Fruit fly (Drosophila melanogaster) whole organism, prepupa: ENCODE results near the gene Gnmt.
A peak's percentile ranks its signal among the peaks of the same experiment; 100 is the strongest.

Experiments
- Blimp-1 ChIP-seq: fragments of 200-800 bp; sonication (Bioruptor generic); optimal IDR thresholded peaks from 3 replicates; lab custom pipeline; 2017; ENCODE audit warnings: missing biosample characterization, missing genetic modification characterization, mild to moderate bottlenecking, moderate library complexity, missing genetic modification reagents
- CG10631 ChIP-seq: fragments of 200-800 bp; sonication (Bioruptor generic); optimal IDR thresholded peaks from 2 replicates; lab custom pipeline; 2016; ENCODE audit warnings: missing biosample characterization, missing genetic modification characterization
- CG10669 ChIP-seq: fragments of 200-800 bp; sonication (Bioruptor generic); optimal IDR thresholded peaks from 3 replicates; lab custom pipeline; 2018; ENCODE audit warnings: missing biosample characterization, mild to moderate bottlenecking, missing genetic modification characterization, moderate library complexity
- CG11762 ChIP-seq: fragments of 200-800 bp; sonication (Bioruptor generic); optimal IDR thresholded peaks from 3 replicates; lab custom pipeline; 2016; ENCODE audit warnings: missing biosample characterization, missing genetic modification characterization; ENCODE audit not compliant: insufficient read depth
- CG11902 ChIP-seq: fragments of 200-800 bp; sonication (Bioruptor generic); optimal IDR thresholded peaks from 3 replicates; lab custom pipeline; 2016; ENCODE audit warnings: missing biosample characterization, missing genetic modification characterization
- CG15336 ChIP-seq: fragments of 200-800 bp; sonication (Bioruptor generic); IDR thresholded peaks from 2 replicates; pipeline ENCODE4 v1.3.6; 2022; ENCODE audit warnings: missing biosample characterization, missing genetic modification characterization
- CG1621 ChIP-seq: fragments of 200-800 bp; sonication (Bioruptor generic); optimal IDR thresholded peaks from 3 replicates; lab custom pipeline; 2018; ENCODE audit warnings: missing biosample characterization, mild to moderate bottlenecking, missing genetic modification characterization
- CG16779 ChIP-seq: fragments of 200-800 bp; sonication (Bioruptor generic); optimal IDR thresholded peaks from 3 replicates; lab custom pipeline; 2017; ENCODE audit warnings: missing biosample characterization, mild to moderate bottlenecking, missing genetic modification characterization
- CG3919 ChIP-seq: fragments of 200-800 bp; sonication (Bioruptor generic); optimal IDR thresholded peaks from 3 replicates; lab custom pipeline; 2016; ENCODE audit warnings: missing biosample characterization, missing genetic modification characterization
- CG4318 ChIP-seq: fragments of 200-800 bp; sonication (Bioruptor generic); optimal IDR thresholded peaks from 3 replicates; lab custom pipeline; 2017; ENCODE audit warnings: missing biosample characterization, mild to moderate bottlenecking, missing genetic modification characterization
- CG6163 ChIP-seq: fragments of 200-800 bp; sonication (Bioruptor generic); IDR thresholded peaks from 3 replicates; pipeline ENCODE4 v1.3.6; 2022; ENCODE audit warnings: missing biosample characterization, missing genetic modification characterization
- CG6792 ChIP-seq: fragments of 200-800 bp; sonication (Bioruptor generic); optimal IDR thresholded peaks from 3 replicates; lab custom pipeline; 2016; ENCODE audit warnings: missing biosample characterization, missing genetic modification characterization
- CG6854 ChIP-seq: fragments of 200-800 bp; sonication (Bioruptor generic); optimal IDR thresholded peaks from 2 replicates; lab custom pipeline; 2017; ENCODE audit warnings: missing biosample characterization, mild to moderate bottlenecking, missing genetic modification characterization
- CG8119 ChIP-seq: fragments of 200-800 bp; sonication (Bioruptor generic); IDR thresholded peaks from 3 replicates; pipeline ENCODE4 v1.3.6; 2022; ENCODE audit warnings: missing biosample characterization, missing genetic modification characterization
- CG8632 ChIP-seq: fragments of 200-800 bp; sonication (Bioruptor generic); optimal IDR thresholded peaks from 3 replicates; lab custom pipeline; 2016; ENCODE audit warnings: missing biosample characterization, missing genetic modification characterization
- CG9139 ChIP-seq: fragments of 200-800 bp; sonication (Bioruptor generic); optimal IDR thresholded peaks from 3 replicates; lab custom pipeline; 2017; ENCODE audit warnings: missing biosample characterization, mild to moderate bottlenecking, missing genetic modification characterization
- Eip75B ChIP-seq: fragments of 200-800 bp; sonication (Bioruptor generic); optimal IDR thresholded peaks from 3 replicates; lab custom pipeline; 2016; ENCODE audit warnings: missing biosample characterization, missing genetic modification characterization
- Eip78C ChIP-seq: fragments of 200-800 bp; sonication (Bioruptor generic); peaks from one replicate; lab custom pipeline; 2016; ENCODE audit warnings: missing biosample characterization, missing genetic modification characterization
- Eip93F ChIP-seq: fragments of 200-800 bp; sonication (Bioruptor generic); optimal IDR thresholded peaks from 2 replicates; lab custom pipeline; 2016; ENCODE audit warnings: missing biosample characterization, mild to moderate bottlenecking, missing genetic modification characterization
- Gug ChIP-seq: fragments of 200-800 bp; sonication (Bioruptor generic); IDR thresholded peaks from 2 replicates; pipeline ENCODE4 v1.3.6; 2022; ENCODE audit warnings: missing biosample characterization, missing genetic modification characterization
- Hr38 ChIP-seq: sonication (Bioruptor generic); optimal IDR thresholded peaks from 2 replicates; lab custom pipeline; 2016; ENCODE audit warnings: missing biosample characterization, missing genetic modification characterization
- Smox ChIP-seq: fragments of 200-800 bp; sonication (Bioruptor generic); optimal IDR thresholded peaks from 3 replicates; lab custom pipeline; 2016; ENCODE audit warnings: missing biosample characterization, missing genetic modification characterization
- Sox15 ChIP-seq: fragments of 200-800 bp; sonication (Bioruptor generic); optimal IDR thresholded peaks from 3 replicates; lab custom pipeline; 2016; ENCODE audit warnings: missing biosample characterization, missing genetic modification characterization
- achi ChIP-seq: fragments of 200-800 bp; sonication (Bioruptor generic); optimal IDR thresholded peaks from 3 replicates; lab custom pipeline; 2016; ENCODE audit warnings: missing biosample characterization, missing genetic modification characterization
- dsx ChIP-seq: fragments of 200-800 bp; optimal IDR thresholded peaks from 3 replicates; lab custom pipeline; 2019; ENCODE audit warnings: missing biosample characterization, mild to moderate bottlenecking, missing genetic modification characterization, moderate library complexity; ENCODE audit not compliant: poor library complexity, severe bottlenecking
- eg ChIP-seq: fragments of 200-800 bp; sonication (Bioruptor generic); IDR thresholded peaks from 3 replicates; pipeline ENCODE4 v1.3.6; 2022; ENCODE audit warnings: missing biosample characterization, missing genetic modification characterization
- lz ChIP-seq: fragments of 200-800 bp; sonication (Bioruptor generic); optimal IDR thresholded peaks from 3 replicates; lab custom pipeline; 2016; ENCODE audit warnings: missing biosample characterization, missing genetic modification characterization
- net ChIP-seq: fragments of 200-800 bp; sonication (Bioruptor generic); optimal IDR thresholded peaks from 3 replicates; lab custom pipeline; 2016; ENCODE audit warnings: missing biosample characterization, missing genetic modification characterization
- salr ChIP-seq, 2 experiments: fragments of 200-800 bp; sonication (Bioruptor generic); optimal IDR thresholded peaks; 3 replicates each; lab custom pipeline; 2016 to 2018; ENCODE audit warnings: missing biosample characterization in 2 of 2, missing genetic modification characterization in 2 of 2, mild to moderate bottlenecking in 1 of 2
- ss ChIP-seq, 2 experiments: fragments of 200-800 bp; sonication (Bioruptor generic); optimal IDR thresholded peaks; 2 replicates in 1 of 2; 3 replicates in 1 of 2; lab custom pipeline; 2017 to 2018; ENCODE audit warnings: mild to moderate bottlenecking in 2 of 2, missing biosample characterization in 2 of 2, missing genetic modification characterization in 2 of 2, moderate library complexity in 1 of 2
- svp ChIP-seq: fragments of 200-800 bp; sonication (Bioruptor generic); peaks from one replicate; lab custom pipeline; 2016; ENCODE audit warnings: missing biosample characterization, missing genetic modification characterization
- topi ChIP-seq: fragments of 200-800 bp; sonication (Bioruptor generic); optimal IDR thresholded peaks from 3 replicates; lab custom pipeline; 2016; ENCODE audit warnings: missing biosample characterization, missing genetic modification characterization

Gnmt gene

DNA sequence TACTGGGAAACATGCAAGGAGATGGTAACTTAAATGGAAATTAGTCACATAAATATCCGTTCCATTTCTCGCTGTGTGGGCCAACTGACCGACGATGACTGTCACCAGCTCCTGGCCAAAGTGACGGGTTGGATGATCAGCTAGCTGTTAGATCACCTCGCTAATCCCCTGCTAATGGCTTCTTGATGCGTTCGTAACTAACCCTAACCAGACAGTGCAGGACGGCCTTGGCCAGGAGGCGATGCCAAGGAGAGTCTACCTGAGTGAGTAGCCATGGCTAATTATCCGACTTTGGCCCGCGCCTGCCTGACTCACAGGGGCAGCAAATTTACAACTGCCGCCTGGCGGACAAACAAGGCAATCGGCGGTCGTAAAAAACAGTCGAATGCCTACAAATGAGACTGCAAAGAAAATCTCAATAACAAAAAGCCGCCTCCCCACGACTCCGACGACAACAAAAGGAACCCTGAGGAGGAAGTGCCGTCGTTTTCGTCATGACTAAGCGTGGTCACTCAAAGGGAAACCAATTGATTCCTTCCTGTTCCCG lies 28.6 kb upstream of the Gnmt start:
- peak; percentile 33 for TF ChIP-seq Eip78C (GFP tag; lab: Kevin White, UChicago)
- no peak for TF ChIP-seq Blimp-1 (GFP tag; lab: Kevin White, UChicago)
- TF ChIP-seq CG16779 (tag; lab: Kevin White, UChicago): no peak
- 0 out of 3 replicates have a peak, but pooled peaks have one; percentile 21 for TF ChIP-seq CG6163 (GFP tag; lab: Robert Waterston, UW)

DNA sequence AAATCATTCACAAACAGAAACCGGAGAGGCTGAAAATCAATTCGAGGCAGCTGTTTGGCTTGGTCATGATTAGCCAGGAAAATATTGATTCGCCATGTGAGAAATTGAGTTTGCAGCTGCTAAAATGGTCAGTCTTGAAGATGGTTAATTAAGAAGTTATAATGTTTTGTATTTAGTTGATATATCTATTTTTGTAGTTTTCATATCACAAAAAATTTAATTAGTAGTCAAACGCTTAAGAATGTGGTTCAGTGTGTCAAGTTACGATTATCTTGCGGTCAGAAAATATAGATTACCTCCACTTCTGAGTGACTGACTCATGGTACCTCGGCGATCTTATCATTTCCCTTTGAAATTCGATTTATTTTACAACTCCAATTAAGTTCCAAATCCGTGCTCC lies 27.5 kb upstream of the Gnmt start:
- TF ChIP-seq Eip78C (GFP tag; lab: Kevin White, UChicago): peak; percentile 78
- no peak for TF ChIP-seq Smox (GFP tag; lab: Kevin White, UChicago)

DNA sequence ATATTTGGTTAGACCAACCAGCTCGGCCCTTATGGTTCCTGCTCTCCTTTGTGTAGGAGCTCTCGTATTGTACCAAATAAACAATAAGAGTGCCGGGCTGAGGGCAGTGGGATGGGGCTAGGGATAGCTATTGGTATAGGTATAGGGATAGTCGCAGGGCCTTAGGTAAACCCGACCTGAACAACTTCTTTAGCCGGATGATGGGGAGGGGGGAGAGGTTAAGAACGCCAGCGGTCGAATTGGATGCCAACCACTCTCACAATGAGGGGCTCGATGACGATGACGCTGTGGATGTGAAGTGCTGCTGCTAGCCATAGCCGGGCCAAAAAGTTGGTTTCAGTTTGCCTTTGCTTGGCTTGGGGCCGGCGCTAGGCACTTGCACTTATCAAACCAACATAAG lies 27.1 kb upstream of the Gnmt start:
- TF ChIP-seq salr (GFP tag; optimal IDR thresholded peaks at IDR 0.05; lab: Kevin White, UChicago) (no peak), ss (GFP tag; optimal IDR thresholded peaks at IDR 0.05; lab: Kevin White, UChicago) (no peak), CG6163 (GFP tag; lab: Robert Waterston, UW) (no peak), CG11762 (no peak), achi (GFP tag; lab: Kevin White, UChicago) (no peak), Eip93F (GFP tag; lab: Kevin White, UChicago) (no peak)
- TF ChIP-seq, all 60 proteins: peak for 0

DNA sequence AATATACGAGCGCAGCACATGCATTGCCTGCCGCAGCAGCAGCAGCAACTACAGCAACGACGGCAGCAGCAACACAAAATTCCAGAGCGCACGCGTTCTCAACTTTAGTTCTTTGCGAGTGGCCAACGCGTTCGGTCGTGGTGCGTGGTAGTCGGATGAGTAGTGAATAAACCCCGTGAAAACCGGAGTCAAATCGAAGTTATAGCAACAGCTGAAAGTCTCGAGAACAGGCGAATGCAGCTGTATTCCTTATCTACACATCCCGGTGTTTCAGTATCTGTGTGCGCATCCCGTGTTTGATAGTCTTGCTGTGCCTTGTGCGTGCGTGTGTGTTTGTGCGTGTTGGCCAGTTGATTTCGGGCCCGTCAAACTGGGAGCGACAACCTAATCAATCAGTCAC lies 26.5 kb upstream of the Gnmt start, which contains the start of gene Dtg:
Dtg (plus strand) TSS at position 105 of the 400 bp plus-strand sequence.
- TF ChIP-seq Eip78C (GFP tag; lab: Kevin White, UChicago) (peak; percentile 59), Eip75B (GFP tag; lab: Kevin White, UChicago) (no peak), lz (GFP tag; lab: Kevin White, UChicago) (no peak), svp (peak; percentile 0), Gug (GFP tag; lab: Robert Waterston, UW) (no peak), eg (GFP tag; lab: Robert Waterston, UW) (0 out of 3 replicates have a peak, but pooled peaks have one; percentile 6), dsx (peak; percentile 8), CG9139 (GFP tag; lab: Kevin White, UChicago) (peak; percentile 20), CG8119 (GFP tag; lab: Robert Waterston, UW) (0 out of 3 replicates have a peak, but pooled peaks have one; percentile 5), CG1621 (tag; lab: Kevin White, UChicago) (peak; percentile 85), CG3919 (GFP tag; lab: Kevin White, UChicago) (peak; percentile 29), CG6854 (GFP tag; lab: Kevin White, UChicago) (peak; percentile 1), Hr38 (GFP tag; lab: Kevin White, UChicago) (no peak), ss (GFP tag; optimal IDR thresholded peaks at IDR 0.05; lab: Kevin White, UChicago) (peak; percentile 2 to 81)

DNA sequence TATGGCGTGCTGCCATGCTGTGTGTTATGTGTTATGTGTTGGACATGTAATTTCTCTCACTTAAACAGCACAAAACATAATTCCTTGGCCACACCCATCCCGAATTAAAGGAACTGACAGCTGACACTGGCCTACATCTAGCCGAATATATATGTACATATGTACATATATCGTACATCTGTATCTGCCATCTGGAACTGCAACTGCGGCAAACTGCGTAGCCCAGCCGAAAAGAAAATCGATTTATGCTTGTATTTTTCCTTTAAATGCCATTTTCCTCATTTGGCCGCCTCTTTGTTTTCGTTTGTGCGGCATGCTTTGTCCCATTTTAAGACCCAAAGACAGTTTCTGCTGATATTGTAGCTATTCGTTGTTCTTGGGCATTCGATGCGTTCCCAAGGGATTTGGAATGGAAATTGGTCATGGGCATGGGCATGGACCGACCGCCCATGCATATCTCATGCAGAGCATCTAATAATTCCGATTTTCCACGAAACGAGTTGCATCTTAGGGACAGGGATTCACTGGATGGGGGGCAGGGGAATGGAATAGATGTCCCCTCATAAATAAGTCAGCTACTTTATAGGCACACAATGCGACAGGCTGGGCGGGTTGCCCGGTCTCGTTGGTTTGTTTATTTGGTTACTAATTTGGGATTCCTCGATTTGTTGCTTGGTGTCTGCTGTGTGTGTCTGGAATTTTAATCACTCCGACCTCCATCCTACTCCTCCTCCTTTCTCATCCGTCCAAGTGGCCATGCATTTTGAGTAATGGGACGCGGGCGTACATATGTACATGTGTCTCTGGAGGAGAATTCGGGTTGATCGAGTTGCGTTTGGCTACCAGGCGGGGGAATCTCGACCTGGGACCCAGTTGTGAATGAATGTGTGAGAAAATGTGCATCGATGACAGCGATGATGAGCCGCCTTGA lies 25.0 kb upstream of the Gnmt start:
- TF ChIP-seq Gug (GFP tag; lab: Robert Waterston, UW) (no peak), CG10669 (no peak), CG10631 (no peak), dsx (no peak), net (no peak), CG6163 (GFP tag; lab: Robert Waterston, UW) (no peak), CG8632 (GFP tag; lab: Kevin White, UChicago) (no peak), Hr38 (GFP tag; lab: Kevin White, UChicago) (no peak), CG4318 (GFP tag; lab: Kevin White, UChicago) (no peak), svp (no peak), topi (GFP tag; lab: Kevin White, UChicago) (no peak), CG15336 (GFP tag; lab: Robert Waterston, UW) (no peak), Sox15 (GFP tag; lab: Kevin White, UChicago) (no peak), CG6792 (GFP tag; lab: Kevin White, UChicago) (no peak), achi (GFP tag; lab: Kevin White, UChicago) (no peak), Eip93F (GFP tag; lab: Kevin White, UChicago) (no peak), CG11902 (GFP tag; lab: Kevin White, UChicago) (no peak), ss (GFP tag; optimal IDR thresholded peaks at IDR 0.05; lab: Kevin White, UChicago) (no peak)
- TF ChIP-seq, all 60 proteins: peak for 0
